Worm (Caenorhabditis elegans): ENCODE results near the gene srj-9.

srj-9 gene

ce11 chrV:3449810-3450209 is 18.1 kb downstream of the srj-9 start:
- TF ChIP-seq pha-4 (tag; optimal IDR thresholded peaks at IDR 0.05): no peak
- no peak for TF ChIP-seq elt-3 (tag; optimal IDR thresholded peaks at IDR 0.05)
- TF ChIP-seq ceh-9 (tag; optimal IDR thresholded peaks at IDR 0.05): no peak
- TF ChIP-seq fkh-2 (tag; optimal IDR thresholded peaks at IDR 0.05): no peak
- no peak for TF ChIP-seq lin-39 (tag; optimal IDR thresholded peaks at IDR 0.05)
- no peak for TF ChIP-seq nhr-67 (tag; optimal IDR thresholded peaks at IDR 0.05)
- TF ChIP-seq nhr-11 (tag; optimal IDR thresholded peaks at IDR 0.05): no peak
- TF ChIP-seq ztf-4 (tag; optimal IDR thresholded peaks at IDR 0.05): no peak
- TF ChIP-seq ceh-28 (tag; optimal IDR thresholded peaks at IDR 0.05): no peak
- no peak for TF ChIP-seq lsy-12 (tag; optimal IDR thresholded peaks at IDR 0.05)
- TF ChIP-seq nfya-1 (tag; optimal IDR thresholded peaks at IDR 0.05; ENCODE audit: insufficient read depth): no peak
- no peak for TF ChIP-seq eor-1 (tag; optimal IDR thresholded peaks at IDR 0.05)
- no peak for TF ChIP-seq skn-1 (tag; optimal IDR thresholded peaks at IDR 0.05)
- no peak for TF ChIP-seq lin-15B (tag; optimal IDR thresholded peaks at IDR 0.05)
- TF ChIP-seq nhr-12 (tag; optimal IDR thresholded peaks at IDR 0.05): no peak
- no peak for TF ChIP-seq nhr-28 (tag; optimal IDR thresholded peaks at IDR 0.05)
- no peak for TF ChIP-seq pqm-1 (tag; optimal IDR thresholded peaks at IDR 0.05)

- TF ChIP-seq unc-62 (GFP tag; optimal IDR thresholded peaks at IDR 0.05) (no peak), ceh-28 (tag; optimal IDR thresholded peaks at IDR 0.05) (no peak), elt-3 (tag; optimal IDR thresholded peaks at IDR 0.05) (no peak), hmg-11 (tag; optimal IDR thresholded peaks at IDR 0.05) (no peak), snpc-4 (tag; optimal IDR thresholded peaks at IDR 0.05) (no peak), fos-1 (tag; optimal IDR thresholded peaks at IDR 0.05) (no peak), ztf-4 (tag; optimal IDR thresholded peaks at IDR 0.05) (no peak), tbx-2 (tag; optimal IDR thresholded peaks at IDR 0.05) (no peak), pha-4 (tag; optimal IDR thresholded peaks at IDR 0.05) (no peak), fkh-10 (GFP tag; optimal IDR thresholded peaks at IDR 0.05) (no peak), egl-5 (tag; optimal IDR thresholded peaks at IDR 0.05) (no peak), daf-12 (tag; optimal IDR thresholded peaks at IDR 0.05) (no peak), lin-39 (tag; optimal IDR thresholded peaks at IDR 0.05) (no peak), jun-1 (tag; optimal IDR thresholded peaks at IDR 0.05) (no peak), nhr-23 (tag; optimal IDR thresholded peaks at IDR 0.05) (no peak), nhr-67 (tag; optimal IDR thresholded peaks at IDR 0.05) (no peak), skn-1 (tag; optimal IDR thresholded peaks at IDR 0.05) (no peak), nhr-237 (tag; optimal IDR thresholded peaks at IDR 0.05) (no peak), mdl-1 (tag; optimal IDR thresholded peaks at IDR 0.05) (no peak), lin-15B (tag; optimal IDR thresholded peaks at IDR 0.05) (no peak)
These were observed 18.6 kb downstream of the srj-9 start for ce11 chrV:3450351-3450750.

ce11 chrV:3451646-3452045 is 19.9 kb downstream of the srj-9 start:
- TF ChIP-seq jun-1 (tag; optimal IDR thresholded peaks at IDR 0.05) (no peak), ztf-4 (tag; optimal IDR thresholded peaks at IDR 0.05) (no peak), tbx-2 (tag; optimal IDR thresholded peaks at IDR 0.05) (no peak), lin-15B (tag; optimal IDR thresholded peaks at IDR 0.05) (no peak), nhr-77 (tag; optimal IDR thresholded peaks at IDR 0.05) (no peak), daf-12 (tag; optimal IDR thresholded peaks at IDR 0.05) (no peak), ceh-16 (tag; optimal IDR thresholded peaks at IDR 0.05) (no peak), R02D3.7 (tag; optimal IDR thresholded peaks at IDR 0.05) (no peak), ceh-9 (tag; optimal IDR thresholded peaks at IDR 0.05) (no peak), snpc-4 (tag; optimal IDR thresholded peaks at IDR 0.05) (no peak), ceh-28 (tag; optimal IDR thresholded peaks at IDR 0.05) (no peak), nhr-237 (tag; optimal IDR thresholded peaks at IDR 0.05) (no peak), lsy-12 (tag; optimal IDR thresholded peaks at IDR 0.05) (no peak), ama-1 (optimal IDR thresholded peaks at IDR 0.05) (no peak), elt-2 (tag; optimal IDR thresholded peaks at IDR 0.05) (no peak), nhr-76 (tag; optimal IDR thresholded peaks at IDR 0.05) (no peak), pha-4 (tag; optimal IDR thresholded peaks at IDR 0.05) (no peak), sea-2 (GFP tag; optimal IDR thresholded peaks at IDR 0.05) (no peak)

- no peak for TF ChIP-seq nhr-237 (tag; optimal IDR thresholded peaks at IDR 0.05)
- TF ChIP-seq fkh-10 (GFP tag; optimal IDR thresholded peaks at IDR 0.05): peak; percentile 70
- no peak for TF ChIP-seq ztf-11 (tag; optimal IDR thresholded peaks at IDR 0.05)
These were observed 20.7 kb downstream of the srj-9 start for ce11 chrV:3452489-3452888.

Data from whole organism, L3 larva.